Worm (Caenorhabditis elegans) whole organism, L4 larva: ENCODE data around the gene C35B1.3.

Source experiments
- aly-2 ChIP-seq: sonication (generic microtip); optimal IDR thresholded peaks from 2 replicates; lab custom pipeline; 2018; ENCODE audit warnings: missing biosample characterization, missing genetic modification characterization
- fos-1 ChIP-seq: fragments of 150-350 bp; optimal IDR thresholded peaks from 2 replicates; lab custom pipeline; 2014; ENCODE audit warnings: missing biosample characterization, missing genetic modification characterization
- lin-13 ChIP-seq: fragments of 150-350 bp; optimal IDR thresholded peaks from 2 replicates; lab custom pipeline; 2014; ENCODE audit warnings: missing biosample characterization, missing genetic modification reagents, missing genetic modification characterization
- lin-15B ChIP-seq: fragments of 150-350 bp; sonication (generic microtip); optimal IDR thresholded peaks from 3 replicates; lab custom pipeline; 2014; ENCODE audit warnings: missing biosample characterization, missing genetic modification characterization
- mxl-3 ChIP-seq: fragments of 200-800 bp; sonication (Bioruptor generic); optimal IDR thresholded peaks from 2 replicates; lab custom pipeline; 2018; ENCODE audit warnings: mild to moderate bottlenecking, missing genetic modification characterization, missing compliant biosample characterization
- nhr-11 ChIP-seq: fragments of 150-350 bp; optimal IDR thresholded peaks from 2 replicates; lab custom pipeline; 2014; ENCODE audit warnings: missing biosample characterization, missing genetic modification characterization
- nhr-25 ChIP-seq: sonication (generic microtip); optimal IDR thresholded peaks from 2 replicates; lab custom pipeline; 2017; ENCODE audit warnings: missing genetic modification characterization, mild to moderate bottlenecking, missing compliant biosample characterization, antibody characterized with exemption, moderate library complexity, borderline replicate concordance; ENCODE audit not compliant: insufficient read depth
- nhr-28 ChIP-seq: fragments of 150-350 bp; optimal IDR thresholded peaks from 2 replicates; lab custom pipeline; 2014; ENCODE audit warnings: missing biosample characterization, missing genetic modification characterization
- nhr-76 ChIP-seq: fragments of 150-350 bp; optimal IDR thresholded peaks from 2 replicates; lab custom pipeline; 2014; ENCODE audit warnings: missing biosample characterization, missing genetic modification characterization
- pqm-1 ChIP-seq: sonication (generic microtip); optimal IDR thresholded peaks from 2 replicates; lab custom pipeline; 2017; ENCODE audit warnings: missing biosample characterization, missing genetic modification characterization
- unc-62 ChIP-seq, 3 experiments: fragments of 150-350 bp in 1 of 3; sonication (generic microtip); optimal IDR thresholded peaks in 2 of 3; peaks in 1 of 3; 1 replicate in 1 of 3; 2 replicates in 2 of 3; lab custom pipeline; 2014 to 2017; ENCODE audit warnings: missing biosample characterization in 3 of 3, missing genetic modification characterization in 3 of 3, missing genetic modification reagents in 3 of 3, missing genotype in 1 of 3

- no peak for TF ChIP-seq lin-15B (tag; lab: Kevin White, UChicago)
- TF ChIP-seq unc-62 (GFP tag; optimal IDR thresholded peaks at IDR 0.05 in 1 of 2; lab: Kevin White, UChicago) = no peak
- no peak for TF ChIP-seq unc-62 (tag; optimal IDR thresholded peaks at IDR 0.05; lab: Kevin White, UChicago)
- TF ChIP-seq nhr-28 (tag; lab: Kevin White, UChicago) = peak; percentile 9
- no peak for TF ChIP-seq nhr-25
- TF ChIP-seq pqm-1 (tag; lab: Kevin White, UChicago) = no peak
- TF ChIP-seq mxl-3 (GFP tag; lab: Kevin White, UChicago) = no peak
- TF ChIP-seq aly-2 (tag; lab: Kevin White, UChicago) = no peak
- TF ChIP-seq fos-1 (tag; lab: Kevin White, UChicago) = no peak
- no peak for TF ChIP-seq lin-13 (GFP tag; lab: Kevin White, UChicago)
- TF ChIP-seq nhr-76 (tag; lab: Kevin White, UChicago) = no peak
- peak; percentile 35 for TF ChIP-seq nhr-11 (tag; lab: Kevin White, UChicago)
Observed at ce11 chrIV:4034883-4035282, 46.1 kb upstream of the C35B1.3 start, which contains the start of gene hlh-30.
